Fruit fly (Drosophila melanogaster) Kc167 (cell line): ENCODE data around the gene CG33643.

Experiments
- Myc ChIP-seq: fragments of >200 bp; optimal IDR thresholded peaks from 2 replicates; lab custom pipeline; 2017; ENCODE audit warnings: missing external identifiers
- Sin3A ChIP-seq: fragments of >200 bp; optimal IDR thresholded peaks from 2 replicates; lab custom pipeline; 2018; ENCODE audit warnings: missing external identifiers
- h ChIP-seq: fragments of >200 bp; optimal IDR thresholded peaks from 3 replicates; lab custom pipeline; 2018; ENCODE audit warnings: missing external identifiers
- insv ChIP-seq: fragments of >200 bp; optimal IDR thresholded peaks from 3 replicates; lab custom pipeline; 2018; ENCODE audit warnings: missing external identifiers
- psq ChIP-seq: fragments of >200 bp; optimal IDR thresholded peaks from 2 replicates; lab custom pipeline; 2017; ENCODE audit warnings: missing external identifiers
- ttk ChIP-seq: sonication (Bioruptor generic); optimal IDR thresholded peaks from 2 replicates; lab custom pipeline; 2017; ENCODE audit warnings: missing external identifiers

The CG33643 gene

dm6 chr2L:13571791-13572451, 41.0 kb downstream of the CG33643 start:
- TF ChIP-seq h (lab: Kevin White, UChicago) (no peak), Sin3A (lab: Kevin White, UChicago) (no peak), Myc (lab: Kevin White, UChicago) (no peak), ttk (lab: Kevin White, UChicago) (no peak), psq (lab: Kevin White, UChicago) (no peak), insv (lab: Kevin White, UChicago) (no peak)
